Worm (Caenorhabditis elegans) whole organism, L2 larva: ENCODE results near the gene enpl-1.

Experiments used
- aly-2 ChIP-seq: fragments of 150-350 bp; optimal IDR thresholded peaks from 2 replicates; lab custom pipeline; 2014; ENCODE audit warnings: missing biosample characterization, missing genetic modification characterization
- ama-1 ChIP-seq: fragments of 150-350 bp; optimal IDR thresholded peaks from 2 replicates; lab custom pipeline; 2018; ENCODE audit warnings: inconsistent platforms
- ceh-82 ChIP-seq: fragments of 150-350 bp; optimal IDR thresholded peaks from 2 replicates; lab custom pipeline; 2014; ENCODE audit warnings: missing biosample characterization, missing genetic modification characterization
- elt-3 ChIP-seq: sonication (generic microtip); optimal IDR thresholded peaks from 2 replicates; lab custom pipeline; 2017; ENCODE audit warnings: missing biosample characterization, missing genetic modification characterization
- lsy-2 ChIP-seq, 2 experiments: fragments of 150-350 bp in 1 of 2; sonication (generic microtip) in 1 of 2; optimal IDR thresholded peaks; 2 replicates each; lab custom pipeline; 2014 to 2017; ENCODE audit warnings: missing biosample characterization in 2 of 2, missing genetic modification characterization in 2 of 2
- mdl-1 ChIP-seq, 2 experiments: fragments of 150-350 bp in 1 of 2; sonication (generic microtip) in 1 of 2; optimal IDR thresholded peaks; 2 replicates each; lab custom pipeline; 2017; ENCODE audit warnings: missing biosample characterization in 2 of 2, missing genetic modification characterization in 2 of 2
- sem-4 ChIP-seq: fragments of 150-350 bp; optimal IDR thresholded peaks from 2 replicates; lab custom pipeline; 2014; ENCODE audit warnings: missing biosample characterization, missing genetic modification reagents, missing genetic modification characterization
- snpc-4 ChIP-seq: fragments of 150-350 bp; optimal IDR thresholded peaks from 2 replicates; lab custom pipeline; 2014; ENCODE audit warnings: missing biosample characterization, missing genetic modification characterization
- zag-1 ChIP-seq: fragments of 150-350 bp; optimal IDR thresholded peaks from 2 replicates; lab custom pipeline; 2014; ENCODE audit warnings: missing biosample characterization, missing genetic modification characterization
- ztf-11 ChIP-seq: sonication (generic microtip); optimal IDR thresholded peaks from 2 replicates; lab custom pipeline; 2017; ENCODE audit warnings: missing biosample characterization, missing genetic modification characterization

- TF ChIP-seq ceh-82 (no peak), ztf-11 (tag; lab: Kevin White, UChicago) (no peak), elt-3 (tag; lab: Kevin White, UChicago) (no peak), lsy-2 (tag; optimal IDR thresholded peaks at IDR 0.05; lab: Kevin White, UChicago) (no peak), sem-4 (no peak), mdl-1 (tag; optimal IDR thresholded peaks at IDR 0.05; lab: Kevin White, UChicago) (no peak), aly-2 (tag; lab: Kevin White, UChicago) (no peak), snpc-4 (no peak), zag-1 (tag; lab: Kevin White, UChicago) (no peak), ama-1 (lab: Kevin White, UChicago) (no peak)
These were observed 41.6 kb downstream of the enpl-1 start, which contains the start of gene C08F8.15 for ce11 chrIV:11160707-11161106.
